Worm (Caenorhabditis elegans): ENCODE data around the gene Y116A8C.33.
"Not testable (repeated sequence)": the region's sequence is repeated elsewhere in the genome, so short reads cannot be mapped to it uniquely, and the experiment has no call there.

The Y116A8C.33 gene

ce11 chrIV:17153002-17153401 is 41.1 kb downstream of the Y116A8C.33 start:
- no peak for TF ChIP-seq unc-62 (GFP tag; optimal IDR thresholded peaks at IDR 0.05)

ce11 chrIV:17162515-17162914 is 50.6 kb downstream of the Y116A8C.33 start, which contains the start of gene skr-13:
TSS of gene skr-13 (minus strand) at chrIV:17162615.
- no peak for TF ChIP-seq unc-62 (GFP tag; optimal IDR thresholded peaks at IDR 0.05)

ce11 chrIV:17163273-17163672 is 51.4 kb downstream of the Y116A8C.33 start, which contains the start of gene skr-9:
TSS of gene skr-9 (plus strand) at chrIV:17163573.
- not testable (repeated sequence) for TF ChIP-seq unc-62 (GFP tag; optimal IDR thresholded peaks at IDR 0.05)
